Fruit fly (Drosophila melanogaster): Measurements from ENCODE around the gene wkd.

Gene wkd

DNA sequence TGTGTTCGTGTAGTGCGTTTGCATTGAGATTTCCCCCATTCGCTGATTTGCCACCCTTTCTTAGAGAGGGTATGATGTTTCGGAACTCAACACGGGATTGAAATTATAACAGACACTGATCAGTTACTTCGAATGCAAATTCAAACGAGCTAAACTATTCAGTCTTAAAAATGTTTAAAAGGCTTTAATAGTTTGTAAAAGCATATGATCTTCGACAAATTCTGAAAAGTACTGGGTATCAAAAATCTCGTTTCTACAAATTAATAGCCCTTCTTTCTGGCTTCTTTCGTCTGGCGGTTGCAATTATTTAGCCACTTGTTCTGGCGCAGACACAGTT lies 845 bp downstream of the wkd start (continued):
- TF ChIP-seq Six4 (GFP tag; optimal IDR thresholded peaks at IDR 0.05) (peak; percentile 53), CG12942 (GFP tag; optimal IDR thresholded peaks at IDR 0.05) (peak; percentile 72), Hr51 (GFP tag; optimal IDR thresholded peaks at IDR 0.05) (peak; percentile 35 to 87), CG4730 (GFP tag; IDR thresholded peaks at IDR 0.05) (peak; percentile 50; the same call in 1 of the 2 replicates), seq (GFP tag; IDR thresholded peaks at IDR 0.05) (peak; percentile 83), Myb (GFP tag; optimal IDR thresholded peaks at IDR 0.05) (peak; percentile 23), Vsx1 (GFP tag; optimal IDR thresholded peaks at IDR 0.05) (no peak), corto (GFP tag; optimal IDR thresholded peaks at IDR 0.05) (no peak), ems (GFP tag; optimal IDR thresholded peaks at IDR 0.05) (peak; percentile 56), Eip74EF (GFP tag; optimal IDR thresholded peaks at IDR 0.05) (peak in 1 of 2 experiments; percentile 52), CG3281 (GFP tag; optimal IDR thresholded peaks at IDR 0.05) (peak; percentile 52), CG4820 (GFP tag; optimal IDR thresholded peaks at IDR 0.05) (peak; percentile 41), stc (GFP tag; IDR thresholded peaks at IDR 0.05) (peak; percentile 87), CG10543 (GFP tag; optimal IDR thresholded peaks at IDR 0.05) (no peak), otp (GFP tag; IDR thresholded peaks at IDR 0.05) (peak; percentile 64; the same call in 1 of the 3 replicates), ranshi (GFP tag; IDR thresholded peaks at IDR 0.05) (peak; percentile 72), fd102C (GFP tag; optimal IDR thresholded peaks at IDR 0.05) (no peak), CG5245 (GFP tag; optimal IDR thresholded peaks at IDR 0.05) (peak; percentile 52), CG8089 (GFP tag; optimal IDR thresholded peaks at IDR 0.05) (peak; percentile 43), her (GFP tag; optimal IDR thresholded peaks at IDR 0.05) (peak; percentile 58), crc (GFP tag; optimal IDR thresholded peaks at IDR 0.05) (peak; percentile 23), mirr (GFP tag; optimal IDR thresholded peaks at IDR 0.05) (no peak), ase (GFP tag; IDR thresholded peaks at IDR 0.05) (peak; percentile 63; the same call in 1 of the 3 replicates), CG10267 (tag; optimal IDR thresholded peaks at IDR 0.05) (peak; percentile 32), wdn (GFP tag; IDR thresholded peaks at IDR 0.05) (no peak), scrt (GFP tag; optimal IDR thresholded peaks at IDR 0.05) (no peak), CG6854 (GFP tag; optimal IDR thresholded peaks at IDR 0.05) (peak; percentile 27), CG18011 (GFP tag; optimal IDR thresholded peaks at IDR 0.05) (peak; percentile 12), ro (GFP tag; IDR thresholded peaks at IDR 0.05) (peak; percentile 58; the same call in 1 of the 2 replicates), aop (GFP tag; IDR thresholded peaks at IDR 0.05) (no peak), CG3838 (GFP tag; optimal IDR thresholded peaks at IDR 0.05) (no peak), Spps (tag; optimal IDR thresholded peaks at IDR 0.05) (peak; percentile 8), lab (GFP tag; optimal IDR thresholded peaks at IDR 0.05) (no peak), tna (GFP tag; IDR thresholded peaks at IDR 0.05; ENCODE audit: partially characterized antibody) (no peak), z (GFP tag; IDR thresholded peaks at IDR 0.05) (no peak), Atf-2 (GFP tag; optimal IDR thresholded peaks at IDR 0.05) (peak; percentile 43), Ssrp (tag; optimal IDR thresholded peaks at IDR 0.05) (peak; percentile 60), chif (GFP tag; optimal IDR thresholded peaks at IDR 0.05) (peak; percentile 51 to 59), H15 (GFP tag; IDR thresholded peaks at IDR 0.05) (peak; percentile 68; the same call in 2 of the 3 replicates), toy (GFP tag; IDR thresholded peaks at IDR 0.05) (no peak), CG13424 (tag; optimal IDR thresholded peaks at IDR 0.05) (peak; percentile 75), tup (GFP tag; optimal IDR thresholded peaks at IDR 0.05) (no peak), Dll (GFP tag; IDR thresholded peaks at IDR 0.05; ENCODE audit: partially characterized antibody) (no peak), HHEX (GFP tag; optimal IDR thresholded peaks at IDR 0.05) (peak; percentile 65), Nf-YC (tag; optimal IDR thresholded peaks at IDR 0.05) (no peak), CG12219 (GFP tag; optimal IDR thresholded peaks at IDR 0.05) (peak; percentile 63), Dip3 (GFP tag; optimal IDR thresholded peaks at IDR 0.05) (peak; percentile 35), CG6689 (GFP tag; IDR thresholded peaks at IDR 0.05) (peak; percentile 78), Xbp1 (GFP tag; optimal IDR thresholded peaks at IDR 0.05) (peak; percentile 76), CG9932 (GFP tag; IDR thresholded peaks at IDR 0.05) (no peak), tin (GFP tag; optimal IDR thresholded peaks at IDR 0.05) (peak; percentile 29)

Data from whole organism, embryonic.